Worm (Caenorhabditis elegans): Measurements from ENCODE around the gene sri-65.

sri-65 gene

ce11 chrV:16417014-16417413 lies 28.8 kb upstream of the sri-65 start, which contains the start of gene str-55:
TSS of gene str-55 (minus strand) at chrV:16417114.
- TF ChIP-seq zag-1 (tag; optimal IDR thresholded peaks at IDR 0.05) (no peak), pqm-1 (tag; optimal IDR thresholded peaks at IDR 0.05) (no peak)

DNA sequence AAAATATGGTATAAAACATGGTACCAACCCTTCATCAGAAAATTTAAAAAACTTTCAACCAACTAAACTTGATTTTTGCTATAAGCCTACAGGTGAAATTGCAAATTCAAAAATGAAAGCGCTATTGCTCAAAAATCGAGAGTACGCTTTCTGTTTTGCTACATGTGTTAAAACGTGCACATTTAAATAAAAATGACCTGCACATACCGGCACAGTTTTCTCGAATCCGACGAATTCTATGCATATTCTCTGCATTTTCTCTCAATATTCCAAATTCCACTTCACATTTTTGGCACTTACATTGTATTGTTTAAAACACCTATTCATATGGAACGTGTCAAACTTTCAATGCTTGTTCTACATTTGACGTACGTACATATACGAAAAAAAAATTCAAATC lies 22.4 kb upstream of the sri-65 start, which contains the start of gene srh-145:
Gene srh-145 (plus strand): TSS at position 193 of the 400 bp plus-strand sequence.
- no peak for TF ChIP-seq C34B4.2 (tag; optimal IDR thresholded peaks at IDR 0.05)
- no peak for TF ChIP-seq fkh-8 (tag; optimal IDR thresholded peaks at IDR 0.05)
- TF ChIP-seq ceh-8 (GFP tag; optimal IDR thresholded peaks at IDR 0.05) = no peak
- no peak for TF ChIP-seq hpl-2 (GFP tag; optimal IDR thresholded peaks at IDR 0.05)
- TF ChIP-seq aly-2 (tag; optimal IDR thresholded peaks at IDR 0.05) = no peak
- no peak for TF ChIP-seq ceh-90 (tag; optimal IDR thresholded peaks at IDR 0.05)
- no peak for TF ChIP-seq C04F5.9 (tag; optimal IDR thresholded peaks at IDR 0.05)
- no peak for TF ChIP-seq lin-13 (GFP tag; optimal IDR thresholded peaks at IDR 0.05)
- no peak for TF ChIP-seq jun-1 (tag; optimal IDR thresholded peaks at IDR 0.05)
- no peak for TF ChIP-seq pag-3 (tag; optimal IDR thresholded peaks at IDR 0.05; ENCODE audit: borderline replicate concordance, insufficient read depth)
- no peak for TF ChIP-seq lin-35 (GFP tag; optimal IDR thresholded peaks at IDR 0.05)
- no peak for TF ChIP-seq egl-27 (tag; optimal IDR thresholded peaks at IDR 0.05)
- TF ChIP-seq aha-1 (tag; optimal IDR thresholded peaks at IDR 0.05) = no peak
- no peak for TF ChIP-seq nhr-77 (tag; optimal IDR thresholded peaks at IDR 0.05)
- TF ChIP-seq hlh-4 (tag; optimal IDR thresholded peaks at IDR 0.05) = no peak
- TF ChIP-seq unc-86 (tag; optimal IDR thresholded peaks at IDR 0.05) = no peak
- TF ChIP-seq snpc-4 (tag; optimal IDR thresholded peaks at IDR 0.05) = no peak
- TF ChIP-seq rnt-1 (tag; optimal IDR thresholded peaks at IDR 0.05) = no peak

ce11 chrV:16407663-16408062 lies 19.5 kb upstream of the sri-65 start, which contains the start of gene F26D2.3:
TSS of gene F26D2.3 (plus strand) at chrV:16407963.
- TF ChIP-seq C34B4.2 (tag; optimal IDR thresholded peaks at IDR 0.05) (no peak), alr-1 (tag; optimal IDR thresholded peaks at IDR 0.05; ENCODE audit: borderline replicate concordance) (no peak), rnt-1 (tag; optimal IDR thresholded peaks at IDR 0.05) (no peak), lin-39 (tag; optimal IDR thresholded peaks at IDR 0.05) (no peak), nhr-76 (tag; optimal IDR thresholded peaks at IDR 0.05) (no peak), unc-62 (GFP tag; optimal IDR thresholded peaks at IDR 0.05) (no peak)

DNA sequence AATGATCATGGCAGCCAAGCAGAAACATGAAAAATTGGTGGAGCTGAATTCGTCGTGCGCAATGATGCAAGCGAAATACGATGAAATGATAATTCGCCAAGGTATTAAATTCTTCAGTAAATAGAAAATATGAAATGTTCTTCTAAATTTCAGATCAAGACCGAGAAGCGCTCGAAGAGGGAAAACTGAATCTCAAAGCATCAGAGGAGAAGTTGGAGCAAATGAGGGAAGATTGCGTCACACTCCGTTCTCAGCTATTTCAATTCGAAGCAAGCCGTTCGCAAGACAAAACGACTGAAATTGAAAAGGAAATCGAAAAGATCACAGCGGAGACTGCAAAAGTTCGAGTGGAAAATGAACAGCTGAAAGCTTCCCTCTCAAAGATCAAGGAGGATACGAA lies 18.2 kb upstream of the sri-65 start:
- TF ChIP-seq nhr-71 (tag; optimal IDR thresholded peaks at IDR 0.05) = no peak
- TF ChIP-seq nhr-84 (tag; optimal IDR thresholded peaks at IDR 0.05) = no peak
- TF ChIP-seq egl-27 (tag; optimal IDR thresholded peaks at IDR 0.05) = no peak
- TF ChIP-seq sptf-1 (tag; optimal IDR thresholded peaks at IDR 0.05) = no peak
- no peak for TF ChIP-seq mab-9 (GFP tag; IDR thresholded peaks at IDR 0.05)
- TF ChIP-seq unc-30 (tag; optimal IDR thresholded peaks at IDR 0.05) = no peak
- no peak for TF ChIP-seq lir-3 (tag; optimal IDR thresholded peaks at IDR 0.05; ENCODE audit: poor library complexity)
- TF ChIP-seq ztf-4 (tag; optimal IDR thresholded peaks at IDR 0.05) = no peak
- no peak for TF ChIP-seq isw-1 (GFP tag; IDR thresholded peaks at IDR 0.05)
- TF ChIP-seq aly-2 (tag; optimal IDR thresholded peaks at IDR 0.05) = no peak
- TF ChIP-seq lsy-2 (tag; optimal IDR thresholded peaks at IDR 0.05) = no peak
- no peak for TF ChIP-seq nhr-19 (GFP tag; conservative IDR thresholded peaks at IDR 0.05)
- no peak for TF ChIP-seq pax-3 (tag; optimal IDR thresholded peaks at IDR 0.05)
- no peak for TF ChIP-seq nhr-85 (tag)
- no peak for TF ChIP-seq nhr-90 (tag; optimal IDR thresholded peaks at IDR 0.05; ENCODE audit: poor library complexity)
- no peak for TF ChIP-seq nhr-77 (tag; optimal IDR thresholded peaks at IDR 0.05)
- no peak for TF ChIP-seq nhr-47 (tag; optimal IDR thresholded peaks at IDR 0.05)

Measured in whole organism, L1 larva.